Worm (Caenorhabditis elegans) whole organism, early embryonic: ENCODE results near the gene M106.8.

ENCODE experiments used
- B0310.2 ChIP-seq: sonication (generic microtip); optimal IDR thresholded peaks from 2 replicates; lab custom pipeline; 2016; ENCODE audit warnings: mild to moderate bottlenecking, missing genetic modification characterization, missing compliant biosample characterization
- F13C5.2 ChIP-seq: sonication (generic microtip); optimal IDR thresholded peaks from 2 replicates; lab custom pipeline; 2017; ENCODE audit warnings: mild to moderate bottlenecking, missing genetic modification characterization, inconsistent platforms, missing compliant biosample characterization
- aly-1 ChIP-seq: sonication (generic microtip); optimal IDR thresholded peaks from 2 replicates; lab custom pipeline; 2016; ENCODE audit warnings: missing genetic modification characterization, missing compliant biosample characterization
- ama-1 ChIP-seq: fragments of 150-350 bp; optimal IDR thresholded peaks from 2 replicates; lab custom pipeline; 2014
- ceh-13 ChIP-seq: fragments of 200-800 bp; sonication (Bioruptor generic); optimal IDR thresholded peaks from 2 replicates; lab custom pipeline; 2018; ENCODE audit warnings: mild to moderate bottlenecking, missing genetic modification characterization, missing compliant biosample characterization
- ceh-36 ChIP-seq: sonication (generic microtip); optimal IDR thresholded peaks from 2 replicates; lab custom pipeline; 2016; ENCODE audit warnings: missing genetic modification characterization, inconsistent platforms, missing compliant biosample characterization
- ets-7 ChIP-seq: sonication (generic microtip); optimal IDR thresholded peaks from 2 replicates; lab custom pipeline; 2016; ENCODE audit warnings: missing genotype, missing genetic modification characterization, missing compliant biosample characterization
- flt-1 ChIP-seq: fragments of 200-800 bp; sonication (Bioruptor generic); IDR thresholded peaks from 2 replicates; pipeline ENCODE4 v1.3.6; 2022; ENCODE audit warnings: missing genetic modification characterization, missing compliant biosample characterization
- hmbx-1 ChIP-seq: sonication (generic microtip); optimal IDR thresholded peaks from 2 replicates; lab custom pipeline; 2016; ENCODE audit warnings: mild to moderate bottlenecking, missing genetic modification characterization, missing compliant biosample characterization
- hmg-4 ChIP-seq: fragments of 200-800 bp; sonication (Bioruptor generic); optimal IDR thresholded peaks from 2 replicates; lab custom pipeline; 2018; ENCODE audit warnings: mild to moderate bottlenecking, missing genetic modification characterization, missing compliant biosample characterization
- hnd-1 ChIP-seq: sonication (generic microtip); optimal IDR thresholded peaks from 2 replicates; lab custom pipeline; 2016; ENCODE audit warnings: missing genetic modification characterization, missing compliant biosample characterization
- pes-1 ChIP-seq: fragments of 200-800 bp; sonication (Bioruptor generic); IDR thresholded peaks from 2 replicates; pipeline ENCODE4 v1.3.6; 2022; ENCODE audit warnings: missing genetic modification reagents, missing genetic modification characterization, missing compliant biosample characterization
- scrt-1 ChIP-seq: fragments of 200-800 bp; sonication (Bioruptor generic); IDR thresholded peaks from 2 replicates; pipeline ENCODE4 v1.3.6; 2022; ENCODE audit warnings: missing genetic modification characterization, missing compliant biosample characterization
- sea-1 ChIP-seq: fragments of 200-800 bp; sonication (Bioruptor generic); conservative IDR thresholded peaks from 2 replicates; pipeline ENCODE4 v1.3.6; 2022; ENCODE audit warnings: missing genetic modification characterization, missing compliant biosample characterization
- tbx-11 ChIP-seq: fragments of 200-800 bp; sonication (Bioruptor generic); IDR thresholded peaks from 2 replicates; pipeline ENCODE4 v1.3.6; 2022; ENCODE audit warnings: missing genetic modification characterization, missing compliant biosample characterization
- tbx-37 ChIP-seq: fragments of 200-800 bp; sonication (Bioruptor generic); conservative IDR thresholded peaks from 2 replicates; pipeline ENCODE4 v1.3.6; 2022; ENCODE audit warnings: missing genetic modification reagents, missing genetic modification characterization, missing compliant biosample characterization
- tra-4 ChIP-seq: sonication (generic microtip); optimal IDR thresholded peaks from 2 replicates; lab custom pipeline; 2017; ENCODE audit warnings: missing genetic modification characterization, missing compliant biosample characterization

M106.8 gene

ce11 chrII:10862749-10863656 is 19.6 kb upstream of the M106.8 start:
- TF ChIP-seq pes-1 (GFP tag; lab: Robert Waterston, UW), result no peak
- no peak for TF ChIP-seq F13C5.2 (tag; lab: Kevin White, UChicago)
- TF ChIP-seq tbx-11 (GFP tag; lab: Robert Waterston, UW), result no peak
- TF ChIP-seq hmbx-1, result no peak
- TF ChIP-seq tbx-37 (GFP tag; lab: Robert Waterston, UW), result no peak
- TF ChIP-seq ets-7 (tag; lab: Kevin White, UChicago), result no peak
- no peak for TF ChIP-seq scrt-1 (GFP tag; lab: Robert Waterston, UW)
- no peak for TF ChIP-seq ama-1 (lab: Kevin White, UChicago)
- no peak for TF ChIP-seq sea-1

- no peak for TF ChIP-seq sea-1
These were observed 18.5 kb upstream of the M106.8 start for ce11 chrII:10861723-10862486.

ce11 chrII:10861305-10861704 is 17.9 kb upstream of the M106.8 start:
- TF ChIP-seq ceh-13 (GFP tag; lab: Kevin White, UChicago), result no peak
- TF ChIP-seq ets-7 (tag; lab: Kevin White, UChicago), result no peak
- no peak for TF ChIP-seq tbx-37 (GFP tag; lab: Robert Waterston, UW)
- no peak for TF ChIP-seq sea-1
- no peak for TF ChIP-seq tbx-11 (GFP tag; lab: Robert Waterston, UW)
- no peak for TF ChIP-seq hmbx-1
- TF ChIP-seq aly-1, result no peak
- TF ChIP-seq scrt-1 (GFP tag; lab: Robert Waterston, UW), result no peak

ce11 chrII:10860840-10861239 is 17.4 kb upstream of the M106.8 start, which contains the start of gene M106.3:
Gene M106.3 (minus strand): TSS chrII:10860909.
- TF ChIP-seq ets-7 (tag; lab: Kevin White, UChicago) (no peak), F13C5.2 (tag; lab: Kevin White, UChicago) (no peak), scrt-1 (GFP tag; lab: Robert Waterston, UW) (no peak), hmg-4 (GFP tag; lab: Kevin White, UChicago) (no peak), pes-1 (GFP tag; lab: Robert Waterston, UW) (no peak), hnd-1 (tag; lab: Kevin White, UChicago) (no peak), flt-1 (GFP tag; lab: Robert Waterston, UW) (no peak), aly-1 (no peak), tbx-37 (GFP tag; lab: Robert Waterston, UW) (no peak), tra-4 (no peak), ceh-13 (GFP tag; lab: Kevin White, UChicago) (no peak), ama-1 (lab: Kevin White, UChicago) (no peak)

ce11 chrII:10859359-10859758 is 15.9 kb upstream of the M106.8 start:
- TF ChIP-seq hmbx-1 (no peak), ets-7 (tag; lab: Kevin White, UChicago) (no peak), hmg-4 (GFP tag; lab: Kevin White, UChicago) (no peak), B0310.2 (no peak), tbx-11 (GFP tag; lab: Robert Waterston, UW) (no peak), ama-1 (lab: Kevin White, UChicago) (no peak), pes-1 (GFP tag; lab: Robert Waterston, UW) (no peak), sea-1 (no peak), F13C5.2 (tag; lab: Kevin White, UChicago) (no peak), hnd-1 (tag; lab: Kevin White, UChicago) (no peak), ceh-13 (GFP tag; lab: Kevin White, UChicago) (no peak), tra-4 (no peak), flt-1 (GFP tag; lab: Robert Waterston, UW) (no peak)

- TF ChIP-seq flt-1 (GFP tag; lab: Robert Waterston, UW) (no peak), hmbx-1 (no peak), sea-1 (no peak), ceh-13 (GFP tag; lab: Kevin White, UChicago) (no peak), ceh-36 (no peak), tbx-11 (GFP tag; lab: Robert Waterston, UW) (no peak), aly-1 (no peak), tbx-37 (GFP tag; lab: Robert Waterston, UW) (no peak), pes-1 (GFP tag; lab: Robert Waterston, UW) (no peak), B0310.2 (no peak), hmg-4 (GFP tag; lab: Kevin White, UChicago) (no peak), ama-1 (lab: Kevin White, UChicago) (no peak), ets-7 (tag; lab: Kevin White, UChicago) (no peak), hnd-1 (tag; lab: Kevin White, UChicago) (no peak), F13C5.2 (tag; lab: Kevin White, UChicago) (no peak), tra-4 (no peak), scrt-1 (GFP tag; lab: Robert Waterston, UW) (no peak)
These were observed 13.7 kb upstream of the M106.8 start, which contains the start of gene M106.7 for ce11 chrII:10857077-10857476. Gene M106.7 (minus strand): TSS chrII:10857177.

ce11 chrII:10852880-10853279 is 9.5 kb upstream of the M106.8 start:
- TF ChIP-seq ets-7 (tag; lab: Kevin White, UChicago) (no peak), sea-1 (no peak), tbx-11 (GFP tag; lab: Robert Waterston, UW) (no peak), B0310.2 (no peak), hmbx-1 (no peak), F13C5.2 (tag; lab: Kevin White, UChicago) (no peak), flt-1 (GFP tag; lab: Robert Waterston, UW) (no peak)
